Fruit fly (Drosophila melanogaster) whole organism, embryonic: ENCODE results near the gene CG14650.

ENCODE experiments used
- CG10147 ChIP-seq: fragments of 200-800 bp; sonication (Bioruptor generic); optimal IDR thresholded peaks from 2 replicates; lab custom pipeline; 2019; ENCODE audit warnings: missing biosample characterization, mild to moderate bottlenecking, missing genetic modification characterization, moderate library complexity
- CG10543 ChIP-seq: fragments of 200-800 bp; sonication (Bioruptor generic); optimal IDR thresholded peaks from 3 replicates; lab custom pipeline; 2017; ENCODE audit warnings: missing biosample characterization, mild to moderate bottlenecking, missing genetic modification characterization, moderate library complexity
- CG10565 ChIP-seq: fragments of 200-800 bp; sonication (Bioruptor generic); optimal IDR thresholded peaks from 3 replicates; lab custom pipeline; 2016; ENCODE audit warnings: missing biosample characterization, mild to moderate bottlenecking, missing genetic modification characterization
- CG11504 ChIP-seq: fragments of 200-800 bp; sonication (Bioruptor generic); optimal IDR thresholded peaks from 3 replicates; lab custom pipeline; 2019; ENCODE audit warnings: missing biosample characterization, mild to moderate bottlenecking, missing genetic modification characterization, moderate library complexity
- CG15073 ChIP-seq: fragments of 200-800 bp; sonication (Bioruptor generic); optimal IDR thresholded peaks from 2 replicates; lab custom pipeline; 2016; ENCODE audit warnings: missing biosample characterization, missing genetic modification characterization
- CG17359 ChIP-seq: fragments of 200-800 bp; sonication (Bioruptor generic); optimal IDR thresholded peaks from 3 replicates; lab custom pipeline; 2018; ENCODE audit warnings: missing biosample characterization, mild to moderate bottlenecking, missing genetic modification characterization, moderate library complexity
- CG18011 ChIP-seq: fragments of 200-800 bp; sonication (Bioruptor generic); optimal IDR thresholded peaks from 2 replicates; lab custom pipeline; 2017; ENCODE audit warnings: missing biosample characterization, missing genetic modification characterization, mild to moderate bottlenecking, moderate library complexity, missing genotype
- CG2116 ChIP-seq: fragments of 200-800 bp; sonication (Bioruptor generic); optimal IDR thresholded peaks from 3 replicates; lab custom pipeline; 2018; ENCODE audit warnings: missing biosample characterization, mild to moderate bottlenecking, missing genetic modification characterization
- CG2199 ChIP-seq: fragments of 200-800 bp; sonication (Bioruptor generic); IDR thresholded peaks from 3 replicates; pipeline ENCODE4 v1.3.6; 2022; ENCODE audit warnings: missing biosample characterization, missing genetic modification characterization
- CG30020 ChIP-seq: fragments of 200-800 bp; optimal IDR thresholded peaks from 2 replicates; lab custom pipeline; 2019; ENCODE audit warnings: missing biosample characterization, mild to moderate bottlenecking, missing genetic modification characterization, moderate library complexity
- CG31388 ChIP-seq: fragments of 200-800 bp; sonication (Bioruptor generic); optimal IDR thresholded peaks from 2 replicates; lab custom pipeline; 2016; ENCODE audit warnings: missing biosample characterization, missing genetic modification characterization
- CG32767 ChIP-seq: fragments of 200-800 bp; sonication (Bioruptor generic); IDR thresholded peaks from 2 replicates; pipeline ENCODE4 v1.3.6; 2022; ENCODE audit warnings: missing biosample characterization, missing genetic modification characterization
- CG34224 ChIP-seq: fragments of 200-800 bp; sonication (Bioruptor generic); IDR thresholded peaks from 3 replicates; pipeline ENCODE4 v1.3.6; 2022; ENCODE audit warnings: missing biosample characterization, missing genetic modification characterization; ENCODE audit not compliant: partially characterized antibody
- CG34376 ChIP-seq: fragments of 200-800 bp; sonication (Bioruptor generic); optimal IDR thresholded peaks from 2 replicates; lab custom pipeline; 2018; ENCODE audit warnings: missing biosample characterization, mild to moderate bottlenecking, missing genetic modification characterization
- CG5953 ChIP-seq: fragments of 200-800 bp; sonication (Bioruptor generic); IDR thresholded peaks from 2 replicates; pipeline ENCODE4 v1.3.6; 2022; ENCODE audit warnings: missing biosample characterization, missing genetic modification characterization
- CG6254 ChIP-seq: fragments of 200-800 bp; sonication (Bioruptor generic); optimal IDR thresholded peaks from 3 replicates; lab custom pipeline; 2017; ENCODE audit warnings: mild to moderate bottlenecking, missing biosample characterization, missing genetic modification reagents, missing genetic modification characterization
- CG6791 ChIP-seq: fragments of 200-800 bp; sonication (Bioruptor generic); IDR thresholded peaks from 3 replicates; pipeline ENCODE4 v1.3.6; 2022; ENCODE audit warnings: missing biosample characterization, missing genetic modification characterization; ENCODE audit not compliant: partially characterized antibody
- Camta ChIP-seq: fragments of 200-800 bp; sonication (Bioruptor generic); optimal IDR thresholded peaks from 2 replicates; lab custom pipeline; 2016; ENCODE audit warnings: missing biosample characterization, missing genetic modification characterization
- CkIIα-i1 ChIP-seq: fragments of 200-800 bp; sonication (Bioruptor generic); IDR thresholded peaks from 2 replicates; pipeline ENCODE4 v1.3.6; 2022; ENCODE audit warnings: missing biosample characterization, missing genetic modification characterization
- Dad ChIP-seq: fragments of 200-800 bp; sonication (Bioruptor generic); optimal IDR thresholded peaks from 3 replicates; lab custom pipeline; 2016; ENCODE audit warnings: missing biosample characterization, missing genetic modification characterization
- Dek ChIP-seq: fragments of 200-800 bp; sonication (Bioruptor generic); optimal IDR thresholded peaks from 3 replicates; lab custom pipeline; 2019; ENCODE audit warnings: missing biosample characterization, mild to moderate bottlenecking, missing genetic modification characterization, moderate library complexity
- H2.0 ChIP-seq: fragments of 200-800 bp; sonication (Bioruptor generic); IDR thresholded peaks from 2 replicates; pipeline ENCODE4 v1.3.6; 2022; ENCODE audit warnings: missing biosample characterization, missing genetic modification characterization
- HLH4C ChIP-seq: fragments of 200-800 bp; sonication (Bioruptor generic); IDR thresholded peaks from 3 replicates; pipeline ENCODE4 v1.3.6; 2022; ENCODE audit warnings: missing biosample characterization, missing genetic modification characterization; ENCODE audit not compliant: partially characterized antibody
- Max ChIP-seq: fragments of 200-800 bp; sonication (Bioruptor generic); optimal IDR thresholded peaks from 2 replicates; lab custom pipeline; 2016; ENCODE audit warnings: missing biosample characterization, mild to moderate bottlenecking, missing genetic modification characterization
- Mrtf ChIP-seq: fragments of 200-800 bp; sonication (Bioruptor generic); IDR thresholded peaks from 3 replicates; pipeline ENCODE4 v1.3.6; 2022; ENCODE audit warnings: missing biosample characterization, missing genetic modification characterization
- Nf-YB ChIP-seq: fragments of 200-800 bp; sonication (Bioruptor generic); optimal IDR thresholded peaks from 3 replicates; lab custom pipeline; 2019; ENCODE audit warnings: missing biosample characterization, mild to moderate bottlenecking, missing genetic modification characterization, moderate library complexity
- PHDP ChIP-seq: fragments of 200-800 bp; sonication (Bioruptor generic); optimal IDR thresholded peaks from 3 replicates; lab custom pipeline; 2018; ENCODE audit warnings: missing biosample characterization, mild to moderate bottlenecking, missing genetic modification characterization, moderate library complexity
- Xrp1 ChIP-seq: fragments of 200-800 bp; sonication (Bioruptor generic); IDR thresholded peaks from 2 replicates; pipeline ENCODE4 v1.3.6; 2022; ENCODE audit warnings: missing biosample characterization, missing genetic modification characterization
- bbx ChIP-seq: fragments of 200-800 bp; sonication (Bioruptor generic); IDR thresholded peaks from 2 replicates; pipeline ENCODE4 v1.3.6; 2022; ENCODE audit warnings: missing biosample characterization, missing genetic modification characterization; ENCODE audit not compliant: partially characterized antibody
- caup ChIP-seq: fragments of 200-800 bp; sonication (Bioruptor generic); optimal IDR thresholded peaks from 3 replicates; lab custom pipeline; 2017; ENCODE audit warnings: missing biosample characterization, mild to moderate bottlenecking, missing genetic modification characterization, moderate library complexity; ENCODE audit not compliant: severe bottlenecking
- cg ChIP-seq: fragments of 200-800 bp; sonication (Bioruptor generic); optimal IDR thresholded peaks from 3 replicates; lab custom pipeline; 2019; ENCODE audit warnings: missing biosample characterization, mild to moderate bottlenecking, missing genetic modification characterization, moderate library complexity
- chif ChIP-seq, 2 experiments: fragments of 200-800 bp; sonication (Bioruptor generic); optimal IDR thresholded peaks; 3 replicates each; lab custom pipeline; 2016; ENCODE audit warnings: missing biosample characterization in 2 of 2, missing genetic modification characterization in 2 of 2
- da ChIP-seq: fragments of 200-800 bp; sonication (Bioruptor generic); optimal IDR thresholded peaks from 2 replicates; lab custom pipeline; 2016; ENCODE audit warnings: missing biosample characterization, missing genetic modification characterization
- dmrt11E ChIP-seq: fragments of 200-800 bp; sonication (Bioruptor generic); optimal IDR thresholded peaks from 3 replicates; lab custom pipeline; 2018; ENCODE audit warnings: missing biosample characterization, mild to moderate bottlenecking, missing genetic modification characterization, moderate library complexity
- dpn ChIP-seq, 2 experiments: fragments of 200-800 bp; sonication (Bioruptor generic); optimal IDR thresholded peaks; 3 replicates each; lab custom pipeline; 2016; ENCODE audit warnings: missing biosample characterization in 2 of 2, missing genetic modification characterization in 2 of 2
- ewg ChIP-seq: fragments of 200-800 bp; sonication (Bioruptor generic); optimal IDR thresholded peaks from 3 replicates; lab custom pipeline; 2017; ENCODE audit warnings: mild to moderate bottlenecking, missing biosample characterization, missing genetic modification reagents, missing genetic modification characterization
- hth ChIP-seq: fragments of >200 bp; optimal IDR thresholded peaks from 2 replicates; lab custom pipeline; 2017; ENCODE audit warnings: inconsistent platforms
- lola ChIP-seq, 3 experiments: fragments of >200 bp in 2 of 3; fragments of 200-800 bp in 1 of 3; sonication (Bioruptor generic) in 1 of 3; optimal IDR thresholded peaks; 2 replicates each; lab custom pipeline; 2017 to 2019; ENCODE audit warnings: missing biosample characterization in 3 of 3, missing genetic modification characterization in 3 of 3, mild to moderate bottlenecking in 1 of 3, moderate library complexity in 1 of 3
- maf-S ChIP-seq: fragments of 200-800 bp; sonication (Bioruptor generic); optimal IDR thresholded peaks from 2 replicates; lab custom pipeline; 2016; ENCODE audit warnings: missing biosample characterization, missing genetic modification characterization
- onecut ChIP-seq: fragments of 200-800 bp; sonication (Bioruptor generic); IDR thresholded peaks from 2 replicates; pipeline ENCODE4 v1.3.6; 2022; ENCODE audit warnings: missing biosample characterization, missing genetic modification characterization
- phol ChIP-seq: fragments of 200-800 bp; sonication (Bioruptor generic); optimal IDR thresholded peaks from 3 replicates; lab custom pipeline; 2018; ENCODE audit warnings: missing biosample characterization, mild to moderate bottlenecking, missing genetic modification characterization, moderate library complexity
- psq ChIP-seq: fragments of 200-800 bp; sonication (Bioruptor generic); optimal IDR thresholded peaks from 2 replicates; lab custom pipeline; 2017; ENCODE audit warnings: missing biosample characterization, missing genetic modification characterization
- pum ChIP-seq: fragments of 200-800 bp; sonication (Bioruptor generic); optimal IDR thresholded peaks from 2 replicates; lab custom pipeline; 2016; ENCODE audit warnings: missing biosample characterization, missing genetic modification characterization
- sc ChIP-seq, 3 experiments: fragments of >200 bp in 2 of 3; fragments of 200-800 bp in 1 of 3; sonication (Bioruptor generic) in 1 of 3; optimal IDR thresholded peaks; 2 replicates in 2 of 3; 3 replicates in 1 of 3; lab custom pipeline; 2017; ENCODE audit warnings: mild to moderate bottlenecking in 1 of 3, missing biosample characterization in 1 of 3, missing genetic modification characterization in 1 of 3, missing genetic modification reagents in 1 of 3
- seq ChIP-seq: fragments of 200-800 bp; sonication (Bioruptor generic); IDR thresholded peaks from 2 replicates; pipeline ENCODE4 v1.3.6; 2022; ENCODE audit warnings: missing biosample characterization, missing genetic modification characterization
- sr ChIP-seq: fragments of 200-800 bp; sonication (Bioruptor generic); IDR thresholded peaks from 3 replicates; pipeline ENCODE4 v1.3.6; 2022; ENCODE audit warnings: missing biosample characterization, missing genetic modification characterization
- wdn ChIP-seq: fragments of 200-800 bp; sonication (Bioruptor generic); IDR thresholded peaks from 2 replicates; pipeline ENCODE4 v1.3.6; 2022; ENCODE audit warnings: missing biosample characterization, missing genetic modification characterization
- wek ChIP-seq: fragments of 200-800 bp; sonication (Bioruptor generic); optimal IDR thresholded peaks from 3 replicates; lab custom pipeline; 2018; ENCODE audit warnings: missing biosample characterization, mild to moderate bottlenecking, missing genetic modification characterization, moderate library complexity

CG14650 gene

dm6 chr3R:4433441-4434077 is 3.6 kb upstream of the CG14650 start, which contains the start of the genes eIF3a and CG1074 (continued):
- TF ChIP-seq CG2116 (GFP tag; lab: Kevin White, UChicago) (peak; percentile 100), Max (GFP tag; lab: Kevin White, UChicago) (peak; percentile 93), CG5953 (GFP tag; lab: Robert Waterston, UW) (no peak), Xrp1 (GFP tag; lab: Robert Waterston, UW) (peak; percentile 50), da (GFP tag; lab: Kevin White, UChicago) (peak; percentile 67), HLH4C (GFP tag; lab: Robert Waterston, UW) (peak; percentile 95), CkIIα-i1 (GFP tag; lab: Robert Waterston, UW) (no peak), CG18011 (GFP tag; lab: Kevin White, UChicago) (peak; percentile 69), CG34376 (GFP tag; lab: Kevin White, UChicago) (peak; percentile 89), psq (GFP tag; lab: Kevin White, UChicago) (peak; percentile 13), PHDP (tag; lab: Kevin White, UChicago) (peak; percentile 49), CG10565 (GFP tag; lab: Kevin White, UChicago) (no peak), cg (peak; percentile 9), onecut (peak; percentile 65), hth (no peak), ewg (peak; percentile 62), CG17359 (tag; lab: Kevin White, UChicago) (peak; percentile 62), CG15073 (GFP tag; lab: Kevin White, UChicago) (no peak), phol (tag; lab: Kevin White, UChicago) (peak; percentile 99), Camta (GFP tag; lab: Kevin White, UChicago) (peak; percentile 55), wdn (GFP tag; lab: Robert Waterston, UW) (no peak), seq (no peak), maf-S (peak; percentile 65), Dad (peak; percentile 75), CG30020 (tag; lab: Kevin White, UChicago) (peak; percentile 80), CG6791 (GFP tag; lab: Robert Waterston, UW) (peak; percentile 98), CG11504 (tag; lab: Kevin White, UChicago) (no peak), pum (peak; percentile 56), Mrtf (GFP tag; lab: Robert Waterston, UW) (no peak; the same call in 2 of the 3 replicates), bbx (GFP tag; lab: Robert Waterston, UW) (peak; percentile 99), CG31388 (GFP tag; lab: Kevin White, UChicago) (no peak), CG2199 (GFP tag; lab: Robert Waterston, UW) (peak; percentile 69; the same call in 1 of the 3 replicates), Dek (tag; lab: Kevin White, UChicago) (no peak), sc (optimal IDR thresholded peaks at IDR 0.05; lab: Kevin White, UChicago) (no peak), sc (GFP tag; optimal IDR thresholded peaks at IDR 0.05; lab: Kevin White, UChicago) (no peak), CG10147 (peak; percentile 44), CG6254 (GFP tag; lab: Kevin White, UChicago) (no peak), wek (GFP tag; lab: Kevin White, UChicago) (peak; percentile 65), sr (GFP tag; lab: Robert Waterston, UW) (peak; percentile 69; the same call in 2 of the 3 replicates), lola (GFP tag; optimal IDR thresholded peaks at IDR 0.05; lab: Kevin White, UChicago) (peak in 1 of 3 experiments; percentile 2), CG34224 (GFP tag; lab: Robert Waterston, UW) (peak; percentile 93), dmrt11E (tag; lab: Kevin White, UChicago) (peak; percentile 35), CG10543 (GFP tag; lab: Kevin White, UChicago) (peak; percentile 78), CG32767 (GFP tag; lab: Robert Waterston, UW) (peak; percentile 62; the same call in 1 of the 2 replicates), chif (GFP tag; optimal IDR thresholded peaks at IDR 0.05; lab: Kevin White, UChicago) (peak in 1 of 2 experiments; percentile 46), Nf-YB (GFP tag; lab: Kevin White, UChicago) (peak; percentile 32), H2.0 (peak; percentile 31; the same call in 1 of the 2 replicates), caup (GFP tag; lab: Kevin White, UChicago) (peak; percentile 78), dpn (GFP tag; optimal IDR thresholded peaks at IDR 0.05; lab: Kevin White, UChicago) (peak; percentile 40 to 73)
